Fruit fly (Drosophila melanogaster) whole organism, embryonic: ENCODE data around the gene Cfp1.

Experiments used
- Adf1 ChIP-seq: fragments of 200-800 bp; sonication (Bioruptor generic); IDR thresholded peaks from 2 replicates; pipeline ENCODE4 v1.3.6; 2022; ENCODE audit warnings: missing biosample characterization, missing genetic modification characterization
- CG10654 ChIP-seq: fragments of 200-800 bp; sonication (Bioruptor generic); optimal IDR thresholded peaks from 2 replicates; lab custom pipeline; 2016; ENCODE audit warnings: missing biosample characterization, missing genetic modification characterization
- CG10959 ChIP-seq: fragments of 200-800 bp; sonication (Bioruptor generic); IDR thresholded peaks from 2 replicates; pipeline ENCODE4 v1.3.6; 2022; ENCODE audit warnings: missing biosample characterization, missing genetic modification characterization
- CG10979 ChIP-seq: fragments of 200-800 bp; sonication (Bioruptor generic); optimal IDR thresholded peaks from 2 replicates; lab custom pipeline; 2018; ENCODE audit warnings: missing biosample characterization, mild to moderate bottlenecking, missing genetic modification characterization, moderate library complexity
- CG11247 ChIP-seq: fragments of 200-800 bp; sonication (Bioruptor generic); IDR thresholded peaks from 2 replicates; pipeline ENCODE4 v1.3.6; 2022; ENCODE audit warnings: missing biosample characterization, missing genetic modification characterization
- CG11723 ChIP-seq: fragments of 200-800 bp; sonication (Bioruptor generic); optimal IDR thresholded peaks from 2 replicates; lab custom pipeline; 2017; ENCODE audit warnings: missing biosample characterization, mild to moderate bottlenecking, missing genetic modification characterization
- CG1602 ChIP-seq: fragments of 200-800 bp; sonication (Bioruptor generic); optimal IDR thresholded peaks from 3 replicates; lab custom pipeline; 2016; ENCODE audit warnings: missing biosample characterization, missing genetic modification characterization
- CG17361 ChIP-seq: fragments of 200-800 bp; sonication (Bioruptor generic); IDR thresholded peaks from 3 replicates; pipeline ENCODE4 v1.3.6; 2022; ENCODE audit warnings: missing biosample characterization, missing genetic modification characterization
- CG2202 ChIP-seq: fragments of 200-800 bp; sonication (Bioruptor generic); optimal IDR thresholded peaks from 2 replicates; lab custom pipeline; 2018; ENCODE audit warnings: missing biosample characterization, mild to moderate bottlenecking, missing genetic modification characterization
- CG31224 ChIP-seq: fragments of 200-800 bp; sonication (Bioruptor generic); IDR thresholded peaks from 2 replicates; pipeline ENCODE4 v1.3.6; 2022; ENCODE audit warnings: missing biosample characterization, missing genetic modification characterization
- CG3407 ChIP-seq: fragments of 200-800 bp; sonication (Bioruptor generic); optimal IDR thresholded peaks from 2 replicates; lab custom pipeline; 2018; ENCODE audit warnings: missing biosample characterization, mild to moderate bottlenecking, missing genetic modification characterization
- CG3726 ChIP-seq: fragments of 200-800 bp; sonication (Bioruptor generic); IDR thresholded peaks from 3 replicates; pipeline ENCODE4, ENCODE4 v1.3.6; 2022; ENCODE audit warnings: missing biosample characterization, missing genetic modification characterization
- CG4424 ChIP-seq: fragments of 200-800 bp; sonication (Bioruptor generic); optimal IDR thresholded peaks from 3 replicates; lab custom pipeline; 2016; ENCODE audit warnings: missing biosample characterization, missing genetic modification characterization
- CG6854 ChIP-seq: fragments of 200-800 bp; sonication (Bioruptor generic); optimal IDR thresholded peaks from 3 replicates; lab custom pipeline; 2017; ENCODE audit warnings: missing biosample characterization, mild to moderate bottlenecking, missing genetic modification characterization
- CG7745 ChIP-seq: fragments of 200-800 bp; sonication (Bioruptor generic); optimal IDR thresholded peaks from 2 replicates; lab custom pipeline; 2018; ENCODE audit warnings: missing biosample characterization, mild to moderate bottlenecking, missing genetic modification characterization, moderate library complexity
- CG8290 ChIP-seq, 3 experiments: fragments of 200-800 bp; sonication (Bioruptor generic); optimal IDR thresholded peaks; 2 replicates each; lab custom pipeline; 2016 to 2019; ENCODE audit warnings: missing biosample characterization in 3 of 3, missing genetic modification characterization in 3 of 3, mild to moderate bottlenecking in 2 of 3, moderate library complexity in 1 of 3
- CHES-1-like ChIP-seq: fragments of 200-800 bp; sonication (Bioruptor generic); optimal IDR thresholded peaks from 2 replicates; lab custom pipeline; 2016; ENCODE audit warnings: missing biosample characterization, missing genetic modification characterization
- Dll ChIP-seq: fragments of 200-800 bp; sonication (Bioruptor generic); IDR thresholded peaks from 4 replicates; pipeline ENCODE4 v1.3.6; 2022; ENCODE audit warnings: missing biosample characterization, missing genetic modification characterization; ENCODE audit not compliant: partially characterized antibody
- Gug ChIP-seq: fragments of 200-800 bp; sonication (Bioruptor generic); IDR thresholded peaks from 4 replicates; pipeline ENCODE4 v1.3.6; 2022; ENCODE audit warnings: missing biosample characterization, missing genetic modification characterization
- HmgD ChIP-seq: fragments of 200-800 bp; sonication (Bioruptor generic); optimal IDR thresholded peaks from 3 replicates; lab custom pipeline; 2016; ENCODE audit warnings: missing biosample characterization, missing genetic modification characterization
- Lim3 ChIP-seq: fragments of 200-800 bp; sonication (Bioruptor generic); IDR thresholded peaks from 2 replicates; pipeline ENCODE4 v1.3.6; 2022; ENCODE audit warnings: missing biosample characterization, missing genetic modification characterization
- MBD-R2 ChIP-seq: fragments of 200-800 bp; sonication (Bioruptor generic); IDR thresholded peaks from 2 replicates; pipeline ENCODE4 v1.3.6; 2022; ENCODE audit warnings: missing biosample characterization, missing genetic modification characterization
- Med ChIP-seq: fragments of 200-800 bp; sonication (Bioruptor generic); peaks from one replicate; lab custom pipeline; 2016; ENCODE audit warnings: missing biosample characterization, missing genetic modification characterization, mild to moderate bottlenecking, inconsistent platforms, moderate library complexity
- Oli ChIP-seq: fragments of 200-800 bp; sonication (Bioruptor generic); optimal IDR thresholded peaks from 2 replicates; lab custom pipeline; 2018; ENCODE audit warnings: missing biosample characterization, mild to moderate bottlenecking, missing genetic modification characterization, moderate library complexity
- Opbp ChIP-seq: fragments of 200-800 bp; sonication (Bioruptor generic); IDR thresholded peaks from 3 replicates; pipeline ENCODE4 v1.3.6; 2022; ENCODE audit warnings: missing biosample characterization, missing genetic modification characterization; ENCODE audit not compliant: partially characterized antibody
- Optix ChIP-seq: fragments of 200-800 bp; sonication (Bioruptor generic); IDR thresholded peaks from 3 replicates; pipeline ENCODE4 v1.3.6; 2022; ENCODE audit warnings: missing biosample characterization, missing genetic modification characterization
- Sox100B ChIP-seq: fragments of 200-800 bp; sonication (Bioruptor generic); optimal IDR thresholded peaks from 3 replicates; lab custom pipeline; 2018; ENCODE audit warnings: missing biosample characterization, mild to moderate bottlenecking, missing genetic modification characterization
- Sox102F ChIP-seq: fragments of 200-800 bp; sonication (Bioruptor generic); optimal IDR thresholded peaks from 2 replicates; lab custom pipeline; 2018; ENCODE audit warnings: missing biosample characterization, mild to moderate bottlenecking, missing genetic modification characterization, moderate library complexity
- TFAM ChIP-seq: fragments of 200-800 bp; sonication (Bioruptor generic); optimal IDR thresholded peaks from 2 replicates; lab custom pipeline; 2017; ENCODE audit warnings: missing biosample characterization, missing genetic modification characterization, inconsistent platforms
- Vsx1 ChIP-seq: fragments of 200-800 bp; sonication (Bioruptor generic); optimal IDR thresholded peaks from 2 replicates; lab custom pipeline; 2017; ENCODE audit warnings: missing biosample characterization, mild to moderate bottlenecking, missing genetic modification characterization, missing genetic modification reagents
- al ChIP-seq: fragments of 200-800 bp; sonication (Bioruptor generic); IDR thresholded peaks from 2 replicates; pipeline ENCODE4 v1.3.6; 2022; ENCODE audit warnings: missing biosample characterization, missing genetic modification characterization
- ara ChIP-seq: fragments of 200-800 bp; sonication (Bioruptor generic); IDR thresholded peaks from 2 replicates; pipeline ENCODE4 v1.3.6; 2022; ENCODE audit warnings: missing biosample characterization, missing genetic modification characterization
- dati ChIP-seq: fragments of 200-800 bp; sonication (Bioruptor generic); IDR thresholded peaks from 2 replicates; pipeline ENCODE4 v1.3.6; 2022; ENCODE audit warnings: missing biosample characterization, missing genetic modification characterization
- emc ChIP-seq: fragments of 200-800 bp; sonication (Bioruptor generic); optimal IDR thresholded peaks from 2 replicates; lab custom pipeline; 2016; ENCODE audit warnings: missing biosample characterization, missing genetic modification characterization
- en ChIP-seq: fragments of 200-800 bp; sonication (Bioruptor generic); optimal IDR thresholded peaks from 2 replicates; lab custom pipeline; 2016; ENCODE audit warnings: missing biosample characterization, missing genetic modification characterization
- esg ChIP-seq: fragments of 200-800 bp; sonication (Bioruptor generic); conservative IDR thresholded peaks from 2 replicates; pipeline ENCODE4 v1.3.6; 2022; ENCODE audit warnings: missing biosample characterization, missing genetic modification characterization
- gcm ChIP-seq: fragments of 200-800 bp; sonication (Bioruptor generic); optimal IDR thresholded peaks from 2 replicates; lab custom pipeline; 2019; ENCODE audit warnings: missing biosample characterization, mild to moderate bottlenecking, missing genetic modification characterization, moderate library complexity
- grn ChIP-seq: fragments of 200-800 bp; sonication (Bioruptor generic); optimal IDR thresholded peaks from 3 replicates; lab custom pipeline; 2017; ENCODE audit warnings: missing biosample characterization, missing genetic modification characterization
- h ChIP-seq: fragments of >200 bp; optimal IDR thresholded peaks from 2 replicates; lab custom pipeline; 2017
- ham ChIP-seq: fragments of 200-800 bp; sonication (Bioruptor generic); IDR thresholded peaks from 2 replicates; pipeline ENCODE4 v1.3.6; 2022; ENCODE audit warnings: missing biosample characterization, missing genetic modification characterization
- hbn ChIP-seq: fragments of 200-800 bp; sonication (Bioruptor generic); IDR thresholded peaks from 2 replicates; pipeline ENCODE4 v1.3.6; 2022; ENCODE audit warnings: missing biosample characterization, missing genetic modification characterization; ENCODE audit not compliant: partially characterized antibody
- maf-S ChIP-seq: fragments of 200-800 bp; sonication (Bioruptor generic); optimal IDR thresholded peaks from 2 replicates; lab custom pipeline; 2016; ENCODE audit warnings: missing biosample characterization, missing genetic modification characterization
- nom ChIP-seq: fragments of 200-800 bp; sonication (Bioruptor generic); optimal IDR thresholded peaks from 2 replicates; lab custom pipeline; 2017; ENCODE audit warnings: missing biosample characterization, missing genetic modification characterization, mild to moderate bottlenecking, moderate library complexity, missing genetic modification reagents
- org-1 ChIP-seq: fragments of 200-800 bp; sonication (Bioruptor generic); optimal IDR thresholded peaks from 2 replicates; lab custom pipeline; 2017; ENCODE audit warnings: missing biosample characterization, missing genetic modification characterization
- pita ChIP-seq: fragments of 200-800 bp; sonication (Bioruptor generic); optimal IDR thresholded peaks from 2 replicates; lab custom pipeline; 2017; ENCODE audit warnings: missing biosample characterization, mild to moderate bottlenecking, missing genetic modification characterization
- pzg ChIP-seq: fragments of 200-800 bp; sonication (Bioruptor generic); optimal IDR thresholded peaks from 3 replicates; lab custom pipeline; 2018; ENCODE audit warnings: missing biosample characterization, mild to moderate bottlenecking, missing genetic modification characterization, moderate library complexity
- row ChIP-seq: fragments of 200-800 bp; sonication (Bioruptor generic); IDR thresholded peaks from 3 replicates; pipeline ENCODE4 v1.3.6; 2022; ENCODE audit warnings: missing biosample characterization, missing genetic modification characterization
- seq ChIP-seq: fragments of 200-800 bp; sonication (Bioruptor generic); IDR thresholded peaks from 2 replicates; pipeline ENCODE4 v1.3.6; 2022; ENCODE audit warnings: missing biosample characterization, missing genetic modification characterization
- sqz ChIP-seq: fragments of 200-800 bp; sonication (Bioruptor generic); optimal IDR thresholded peaks from 3 replicates; lab custom pipeline; 2018; ENCODE audit warnings: missing biosample characterization, mild to moderate bottlenecking, missing genetic modification characterization
- twi ChIP-seq: fragments of 200-800 bp; optimal IDR thresholded peaks from 2 replicates; lab custom pipeline; 2019; ENCODE audit warnings: missing biosample characterization, mild to moderate bottlenecking, missing genetic modification characterization, moderate library complexity
- wdn ChIP-seq: fragments of 200-800 bp; sonication (Bioruptor generic); IDR thresholded peaks from 2 replicates; pipeline ENCODE4 v1.3.6; 2022; ENCODE audit warnings: missing biosample characterization, missing genetic modification characterization
- wek ChIP-seq: fragments of 200-800 bp; sonication (Bioruptor generic); optimal IDR thresholded peaks from 3 replicates; lab custom pipeline; 2018; ENCODE audit warnings: missing biosample characterization, mild to moderate bottlenecking, missing genetic modification characterization, moderate library complexity

Cfp1 gene

dm6 chrX:9295518-9295917 lies 22.8 kb upstream of the Cfp1 start (continued):
- no peak for TF ChIP-seq grn (GFP tag; lab: Kevin White, UChicago)
- no peak for TF ChIP-seq org-1 (GFP tag; lab: Kevin White, UChicago)
- TF ChIP-seq Sox100B (GFP tag; lab: Kevin White, UChicago), result no peak
- peak; percentile 33 for TF ChIP-seq CG4424 (GFP tag; lab: Kevin White, UChicago)
- no peak for TF ChIP-seq CG8290 (GFP tag; optimal IDR thresholded peaks at IDR 0.05; lab: Kevin White, UChicago)
- TF ChIP-seq CG8290 (tag; optimal IDR thresholded peaks at IDR 0.05; lab: Kevin White, UChicago), result no peak
- TF ChIP-seq Dll (GFP tag; lab: Robert Waterston, UW), result no peak
- TF ChIP-seq CG2202 (tag; lab: Kevin White, UChicago), result no peak
- no peak for TF ChIP-seq pzg (GFP tag; lab: Kevin White, UChicago)
- TF ChIP-seq MBD-R2 (GFP tag; lab: Robert Waterston, UW), result no peak
- TF ChIP-seq Lim3 (GFP tag; lab: Robert Waterston, UW), result no peak
- peak; percentile 61 for TF ChIP-seq Med (GFP tag; lab: Kevin White, UChicago)
- no peak for TF ChIP-seq CG7745
- no peak for TF ChIP-seq h (lab: Kevin White, UChicago)
- no peak for TF ChIP-seq pita (GFP tag; lab: Kevin White, UChicago)
- no peak for TF ChIP-seq hbn
- TF ChIP-seq HmgD (GFP tag; lab: Kevin White, UChicago), result no peak
- TF ChIP-seq nom (GFP tag; lab: Kevin White, UChicago), result no peak
- TF ChIP-seq ara, result peak; percentile 57; the same call in 1 of the 2 replicates
- peak; percentile 36 for TF ChIP-seq Oli (tag; lab: Kevin White, UChicago)
- TF ChIP-seq CG6854 (GFP tag; lab: Kevin White, UChicago), result no peak
- no peak for TF ChIP-seq Adf1 (GFP tag; lab: Robert Waterston, UW)
- TF ChIP-seq wdn, result no peak
- TF ChIP-seq en (GFP tag; lab: Kevin White, UChicago), result no peak
- no peak for TF ChIP-seq emc (GFP tag; lab: Kevin White, UChicago)
- TF ChIP-seq CG11247, result no peak
- TF ChIP-seq maf-S (GFP tag; lab: Kevin White, UChicago), result no peak
- no peak for TF ChIP-seq esg (GFP tag; lab: Robert Waterston, UW)
- TF ChIP-seq Sox102F (GFP tag; lab: Kevin White, UChicago), result peak; percentile 18
- no peak for TF ChIP-seq Optix (GFP tag; lab: Robert Waterston, UW)
- no peak for TF ChIP-seq CG3726 (GFP tag; lab: Robert Waterston, UW)
- peak; percentile 14 for TF ChIP-seq CG1602
- no peak for TF ChIP-seq CG11723
- no peak for TF ChIP-seq sqz (GFP tag; lab: Kevin White, UChicago)
- no peak for TF ChIP-seq CG3407
- no peak for TF ChIP-seq CHES-1-like (GFP tag; lab: Kevin White, UChicago)
- TF ChIP-seq ham (GFP tag; lab: Robert Waterston, UW), result no peak
- TF ChIP-seq CG10959 (GFP tag; lab: Robert Waterston, UW), result peak; percentile 42; the same call in 1 of the 2 replicates
- TF ChIP-seq dati (GFP tag; lab: Robert Waterston, UW), result no peak
- TF ChIP-seq al (GFP tag; lab: Robert Waterston, UW), result no peak
- TF ChIP-seq CG17361, result no peak
- TF ChIP-seq Opbp (GFP tag; lab: Robert Waterston, UW), result no peak
- peak; percentile 52 for TF ChIP-seq row
- no peak for TF ChIP-seq CG10654 (GFP tag; lab: Kevin White, UChicago)
- TF ChIP-seq twi (tag; lab: Kevin White, UChicago), result no peak
- no peak for TF ChIP-seq Gug (GFP tag; lab: Robert Waterston, UW)
- TF ChIP-seq wek (GFP tag; lab: Kevin White, UChicago), result no peak
- TF ChIP-seq TFAM (GFP tag; lab: Kevin White, UChicago), result no peak
- TF ChIP-seq CG10979 (tag; lab: Kevin White, UChicago), result peak; percentile 61
- TF ChIP-seq Vsx1 (GFP tag; lab: Kevin White, UChicago), result no peak
- TF ChIP-seq CG31224 (GFP tag; lab: Robert Waterston, UW), result no peak
- no peak for TF ChIP-seq seq (GFP tag; lab: Robert Waterston, UW)
- no peak for TF ChIP-seq gcm (GFP tag; lab: Kevin White, UChicago)
